Worm (Caenorhabditis elegans): Measurements from ENCODE around the gene R160.12.

- TF ChIP-seq ceh-82 (tag; optimal IDR thresholded peaks at IDR 0.05) (no peak), jun-1 (tag; optimal IDR thresholded peaks at IDR 0.05) (no peak), lin-15B (tag; optimal IDR thresholded peaks at IDR 0.05) (no peak), unc-62 (GFP tag; optimal IDR thresholded peaks at IDR 0.05) (no peak), aly-2 (tag; optimal IDR thresholded peaks at IDR 0.05) (no peak), skn-1 (tag; optimal IDR thresholded peaks at IDR 0.05) (no peak), ama-1 (optimal IDR thresholded peaks at IDR 0.05) (no peak)
These were observed 35.6 kb upstream of the R160.12 start for ce11 chrX:4413206-4413605.

Data from whole organism, L3 larva.